Fruit fly (Drosophila melanogaster): ENCODE data around the gene Qsox3.

The Qsox3 gene

DNA sequence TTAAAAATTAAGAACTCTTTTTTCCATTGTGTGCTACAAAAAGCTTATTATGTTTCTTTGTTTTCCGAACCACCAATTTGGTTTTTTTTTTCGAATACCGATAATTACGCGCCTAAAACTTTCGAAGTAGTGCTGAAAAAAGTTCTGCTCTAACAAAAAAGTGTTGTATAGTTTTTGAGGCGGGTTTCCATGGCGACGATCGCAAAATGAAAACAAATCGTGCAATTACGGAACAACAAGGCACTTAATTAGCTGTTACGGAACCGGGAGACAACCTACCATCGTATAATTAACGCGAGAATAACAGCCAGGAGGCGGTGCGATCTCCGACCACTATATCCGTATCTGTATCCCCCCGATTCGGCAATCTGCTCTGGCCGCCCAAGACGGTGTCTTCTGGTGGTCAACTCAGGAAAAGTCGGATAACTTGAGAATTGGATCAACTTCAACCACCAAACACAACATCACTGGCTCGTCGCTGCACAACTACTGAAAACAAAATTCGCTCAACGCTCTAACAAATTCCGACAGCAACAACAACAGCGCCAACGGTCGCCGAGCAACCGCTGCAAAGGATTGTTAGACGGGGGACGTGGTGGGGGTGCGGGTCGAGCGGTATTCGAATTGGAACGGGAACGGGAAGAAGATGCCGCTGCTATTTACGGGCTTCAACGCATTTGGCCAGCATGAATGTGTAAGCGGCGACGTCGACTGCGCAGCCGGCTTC is 24.6 kb upstream of the Qsox3 start, which contains the start of the genes CG6678 and dnd (continued):
- 0 out of 3 replicates have a peak, but pooled peaks have one; percentile 3 for TF ChIP-seq sr (GFP tag; IDR thresholded peaks at IDR 0.05)
- no peak for TF ChIP-seq vvl (GFP tag; IDR thresholded peaks at IDR 0.05)
- TF ChIP-seq CG31365 (tag; optimal IDR thresholded peaks at IDR 0.05): peak; percentile 14
- TF ChIP-seq CG12236 (GFP tag; optimal IDR thresholded peaks at IDR 0.05): no peak
- no peak for TF ChIP-seq CG10979 (tag; optimal IDR thresholded peaks at IDR 0.05)
- no peak for TF ChIP-seq usp (GFP tag; optimal IDR thresholded peaks at IDR 0.05)
- peak; percentile 82 for TF ChIP-seq CG4360 (GFP tag; IDR thresholded peaks at IDR 0.05)
- TF ChIP-seq CG17361 (GFP tag; IDR thresholded peaks at IDR 0.05): no peak
- peak; percentile 90 for TF ChIP-seq E2f2 (GFP tag; IDR thresholded peaks at IDR 0.05)
- TF ChIP-seq hbn (GFP tag; IDR thresholded peaks at IDR 0.05; ENCODE audit: partially characterized antibody): no peak
- TF ChIP-seq CG18599 (GFP tag; optimal IDR thresholded peaks at IDR 0.05): no peak
- TF ChIP-seq CG2116 (GFP tag; optimal IDR thresholded peaks at IDR 0.05): peak; percentile 88
- TF ChIP-seq Side (GFP tag; optimal IDR thresholded peaks at IDR 0.05): no peak
- no peak for TF ChIP-seq YL-1 (GFP tag; optimal IDR thresholded peaks at IDR 0.05)
- no peak for TF ChIP-seq Hmr (GFP tag; optimal IDR thresholded peaks at IDR 0.05)
- no peak for TF ChIP-seq ttk (GFP tag; IDR thresholded peaks at IDR 0.05)
- TF ChIP-seq CG6813 (GFP tag; optimal IDR thresholded peaks at IDR 0.05): no peak
- peak; percentile 36 for TF ChIP-seq stwl (tag; optimal IDR thresholded peaks at IDR 0.05)
- no peak for TF ChIP-seq CG2875 (GFP tag; optimal IDR thresholded peaks at IDR 0.05)
- TF ChIP-seq al (GFP tag; IDR thresholded peaks at IDR 0.05): no peak
- TF ChIP-seq CG7271 (tag; optimal IDR thresholded peaks at IDR 0.05): no peak
- no peak for TF ChIP-seq CG3838 (GFP tag; optimal IDR thresholded peaks at IDR 0.05)
- peak; percentile 91 for TF ChIP-seq Vsx1 (GFP tag; optimal IDR thresholded peaks at IDR 0.05)
- no peak for TF ChIP-seq Usf (GFP tag; optimal IDR thresholded peaks at IDR 0.05)
- no peak for TF ChIP-seq gt (GFP tag; IDR thresholded peaks at IDR 0.05)
- TF ChIP-seq CG9437 (GFP tag; optimal IDR thresholded peaks at IDR 0.05): peak; percentile 10
- TF ChIP-seq dati (GFP tag; IDR thresholded peaks at IDR 0.05): no peak
- no peak for TF ChIP-seq ac (GFP tag; optimal IDR thresholded peaks at IDR 0.05)
- no peak for TF ChIP-seq dmrt11E (tag; optimal IDR thresholded peaks at IDR 0.05)
- no peak for TF ChIP-seq CG43689 (GFP tag; IDR thresholded peaks at IDR 0.05)
- no peak for TF ChIP-seq kay (GFP tag; optimal IDR thresholded peaks at IDR 0.05)
- no peak for TF ChIP-seq CG1529 (GFP tag; optimal IDR thresholded peaks at IDR 0.05)
- TF ChIP-seq dpn (GFP tag; optimal IDR thresholded peaks at IDR 0.05): no peak
- peak; percentile 59; the same call in 1 of the 2 replicates for TF ChIP-seq NFAT (GFP tag; IDR thresholded peaks at IDR 0.05)
- no peak for TF ChIP-seq CG18476 (GFP tag; optimal IDR thresholded peaks at IDR 0.05)
- peak; percentile 60 for TF ChIP-seq Dref (GFP tag; IDR thresholded peaks at IDR 0.05)
- no peak for TF ChIP-seq NC2β (GFP tag; optimal IDR thresholded peaks at IDR 0.05)
- TF ChIP-seq cas (GFP tag; IDR thresholded peaks at IDR 0.05): no peak
- TF ChIP-seq HLHmδ (GFP tag; optimal IDR thresholded peaks at IDR 0.05): no peak
- no peak for TF ChIP-seq slou (GFP tag; optimal IDR thresholded peaks at IDR 0.05)
- TF ChIP-seq Rfx (GFP tag; IDR thresholded peaks at IDR 0.05): peak; percentile 97
- TF ChIP-seq exex (tag; optimal IDR thresholded peaks at IDR 0.05): peak; percentile 56
- TF ChIP-seq Adf1 (GFP tag; IDR thresholded peaks at IDR 0.05): peak; percentile 49
- peak; percentile 35 for TF ChIP-seq MBD-R2 (GFP tag; IDR thresholded peaks at IDR 0.05)
- TF ChIP-seq CG13894 (tag; optimal IDR thresholded peaks at IDR 0.05): no peak
- no peak for TF ChIP-seq zen (tag; optimal IDR thresholded peaks at IDR 0.05)
- TF ChIP-seq wdn (GFP tag; IDR thresholded peaks at IDR 0.05): no peak
- TF ChIP-seq CG1024 (GFP tag; IDR thresholded peaks at IDR 0.05): no peak
- TF ChIP-seq bbx (GFP tag; IDR thresholded peaks at IDR 0.05; ENCODE audit: partially characterized antibody): 0 out of 2 replicates have a peak, but pooled peaks have one; percentile 21
- no peak for TF ChIP-seq Trl (optimal IDR thresholded peaks at IDR 0.05)
- no peak for TF ChIP-seq Trl (GFP tag; optimal IDR thresholded peaks at IDR 0.05)
